Worm (Caenorhabditis elegans) whole organism, late embryonic: ENCODE measurements around the gene F55B11.2.

Experiments
- C38D4.7 ChIP-seq: fragments of 200-800 bp; sonication (Bioruptor generic); optimal IDR thresholded peaks from 2 replicates; lab custom pipeline; 2018; ENCODE audit warnings: mild to moderate bottlenecking, missing genetic modification characterization, moderate library complexity, missing compliant biosample characterization
- T23F11.4 ChIP-seq: fragments of 200-800 bp; sonication (Bioruptor generic); optimal IDR thresholded peaks from 2 replicates; lab custom pipeline; 2018; ENCODE audit warnings: mild to moderate bottlenecking, missing genetic modification characterization, missing compliant biosample characterization
- ahr-1 ChIP-seq: sonication (generic microtip); optimal IDR thresholded peaks from 2 replicates; lab custom pipeline; 2016; ENCODE audit warnings: missing genetic modification characterization, missing compliant biosample characterization
- ceh-14 ChIP-seq: sonication (generic microtip); optimal IDR thresholded peaks from 2 replicates; lab custom pipeline; 2016; ENCODE audit warnings: missing genotype, missing genetic modification characterization, missing compliant biosample characterization
- ceh-18 ChIP-seq: sonication (generic microtip); optimal IDR thresholded peaks from 2 replicates; lab custom pipeline; 2016; ENCODE audit warnings: missing genetic modification characterization, missing compliant biosample characterization
- ceh-19 ChIP-seq: fragments of 200-800 bp; sonication (Bioruptor generic); optimal IDR thresholded peaks from 2 replicates; lab custom pipeline; 2018; ENCODE audit warnings: mild to moderate bottlenecking, missing genetic modification characterization, missing compliant biosample characterization
- ceh-22 ChIP-seq: sonication (generic microtip); optimal IDR thresholded peaks from 2 replicates; lab custom pipeline; 2017; ENCODE audit warnings: missing biosample characterization, missing genetic modification characterization
- ceh-31 ChIP-seq: sonication (generic microtip); optimal IDR thresholded peaks from 2 replicates; lab custom pipeline; 2016; ENCODE audit warnings: missing genetic modification characterization, missing compliant biosample characterization
- ceh-48 ChIP-seq: sonication (generic microtip); optimal IDR thresholded peaks from 2 replicates; lab custom pipeline; 2016; ENCODE audit warnings: missing genetic modification characterization, inconsistent platforms, missing compliant biosample characterization
- ceh-6 ChIP-seq: fragments of 200-800 bp; sonication (Bioruptor generic); optimal IDR thresholded peaks from 2 replicates; lab custom pipeline; 2018; ENCODE audit warnings: mild to moderate bottlenecking, missing genetic modification characterization, missing compliant biosample characterization
- che-1 ChIP-seq: sonication (generic microtip); optimal IDR thresholded peaks from 2 replicates; lab custom pipeline; 2016; ENCODE audit warnings: mild to moderate bottlenecking, missing genetic modification characterization, missing compliant biosample characterization
- dmd-4 ChIP-seq: sonication (generic microtip); optimal IDR thresholded peaks from 2 replicates; lab custom pipeline; 2016; ENCODE audit warnings: borderline replicate concordance, missing genetic modification characterization, missing compliant biosample characterization
- dve-1 ChIP-seq: sonication (generic microtip); optimal IDR thresholded peaks from 2 replicates; lab custom pipeline; 2017; ENCODE audit warnings: antibody characterized with exemption, mild to moderate bottlenecking, missing genetic modification characterization, missing compliant biosample characterization
- elt-2 ChIP-seq: sonication (generic microtip); optimal IDR thresholded peaks from 2 replicates; lab custom pipeline; 2016; ENCODE audit warnings: missing genetic modification reagents, missing genetic modification characterization, missing compliant biosample characterization
- elt-4 ChIP-seq: sonication (generic microtip); optimal IDR thresholded peaks from 2 replicates; lab custom pipeline; 2016; ENCODE audit warnings: missing genetic modification characterization, missing compliant biosample characterization
- fkh-6 ChIP-seq: sonication (generic microtip); optimal IDR thresholded peaks from 2 replicates; lab custom pipeline; 2016; ENCODE audit warnings: missing genetic modification characterization, missing compliant biosample characterization
- hlh-13 ChIP-seq: fragments of 200-800 bp; sonication (Bioruptor generic); optimal IDR thresholded peaks from 2 replicates; lab custom pipeline; 2018; ENCODE audit warnings: mild to moderate bottlenecking, missing genetic modification characterization, missing compliant biosample characterization
- hlh-15 ChIP-seq: sonication (generic microtip); optimal IDR thresholded peaks from 2 replicates; lab custom pipeline; 2016; ENCODE audit warnings: missing genetic modification characterization, missing compliant biosample characterization
- hlh-6 ChIP-seq: sonication (generic microtip); optimal IDR thresholded peaks from 2 replicates; lab custom pipeline; 2016; ENCODE audit warnings: missing genotype, missing genetic modification characterization, missing compliant biosample characterization
- hlh-8 ChIP-seq: sonication (generic microtip); optimal IDR thresholded peaks from 2 replicates; lab custom pipeline; 2016; ENCODE audit warnings: missing genotype, missing genetic modification characterization, missing compliant biosample characterization
- lim-6 ChIP-seq: sonication (generic microtip); optimal IDR thresholded peaks from 2 replicates; lab custom pipeline; 2016; ENCODE audit warnings: missing genetic modification characterization, missing compliant biosample characterization
- lin-11 ChIP-seq: fragments of 200-800 bp; sonication (Bioruptor generic); optimal IDR thresholded peaks from 2 replicates; lab custom pipeline; 2018; ENCODE audit warnings: mild to moderate bottlenecking, missing genetic modification characterization, missing compliant biosample characterization
- nfya-1 ChIP-seq: sonication (generic microtip); optimal IDR thresholded peaks from 2 replicates; lab custom pipeline; 2017; ENCODE audit warnings: missing genetic modification characterization, mild to moderate bottlenecking, missing compliant biosample characterization, antibody characterized with exemption, moderate library complexity
- nhr-11 ChIP-seq: fragments of 150-350 bp; optimal IDR thresholded peaks from 2 replicates; lab custom pipeline; 2014; ENCODE audit warnings: missing biosample characterization, missing genetic modification characterization
- pag-3 ChIP-seq: sonication (generic microtip); optimal IDR thresholded peaks from 2 replicates; lab custom pipeline; 2016; ENCODE audit warnings: missing compliant biosample characterization, missing genetic modification characterization, borderline replicate concordance
- pax-1 ChIP-seq: fragments of 150-350 bp; optimal IDR thresholded peaks from 2 replicates; lab custom pipeline; 2014; ENCODE audit warnings: missing biosample characterization, missing genetic modification characterization
- pha-2 ChIP-seq: sonication (generic microtip); optimal IDR thresholded peaks from 2 replicates; lab custom pipeline; 2017; ENCODE audit warnings: mild to moderate bottlenecking, missing genetic modification characterization, missing compliant biosample characterization
- pha-4 ChIP-seq: fragments of 150-350 bp; optimal IDR thresholded peaks from 2 replicates; lab custom pipeline; 2018; ENCODE audit warnings: missing biosample characterization, missing genetic modification reagents, missing genetic modification characterization
- pqm-1 ChIP-seq: sonication (generic microtip); optimal IDR thresholded peaks from 2 replicates; lab custom pipeline; 2016; ENCODE audit warnings: missing genetic modification characterization, missing compliant biosample characterization
- pros-1 ChIP-seq: fragments of 150-350 bp; optimal IDR thresholded peaks from 2 replicates; lab custom pipeline; 2014; ENCODE audit warnings: missing biosample characterization, missing genetic modification reagents, missing genetic modification characterization
- sdc-2 ChIP-seq: sonication (generic microtip); optimal IDR thresholded peaks from 2 replicates; lab custom pipeline; 2016; ENCODE audit warnings: missing genotype, missing genetic modification characterization, missing compliant biosample characterization
- sox-2 ChIP-seq: fragments of 200-800 bp; sonication (Bioruptor generic); IDR thresholded peaks from 2 replicates; pipeline ENCODE4 v1.3.6; 2022; ENCODE audit warnings: missing genetic modification reagents, missing genetic modification characterization, missing compliant biosample characterization
- sox-4 ChIP-seq: sonication (generic microtip); optimal IDR thresholded peaks from 2 replicates; lab custom pipeline; 2017; ENCODE audit warnings: mild to moderate bottlenecking, missing genetic modification characterization, inconsistent platforms, missing compliant biosample characterization
- tbx-2 ChIP-seq: sonication (generic microtip); optimal IDR thresholded peaks from 2 replicates; lab custom pipeline; 2016; ENCODE audit warnings: missing genetic modification characterization, missing compliant biosample characterization
- tbx-7 ChIP-seq: sonication (generic microtip); optimal IDR thresholded peaks from 2 replicates; lab custom pipeline; 2016; ENCODE audit warnings: missing genotype, missing genetic modification characterization, missing compliant biosample characterization
- unc-3 ChIP-seq, 2 experiments: fragments of 200-800 bp in 1 of 2; sonication (Bioruptor generic) in 1 of 2; sonication (generic microtip) in 1 of 2; conservative IDR thresholded peaks in 1 of 2; optimal IDR thresholded peaks in 1 of 2; 2 replicates each; pipeline versions ENCODE4 v1.3.6 to Lab custom; 2016 to 2022; ENCODE audit warnings: missing compliant biosample characterization in 2 of 2, missing genetic modification characterization in 2 of 2, missing genetic modification reagents in 1 of 2
- unc-42 ChIP-seq: sonication (generic microtip); optimal IDR thresholded peaks from 2 replicates; lab custom pipeline; 2016; ENCODE audit warnings: missing genotype, missing genetic modification characterization, missing compliant biosample characterization
- unc-86 ChIP-seq: sonication (generic microtip); optimal IDR thresholded peaks from 2 replicates; lab custom pipeline; 2016; ENCODE audit warnings: missing genetic modification characterization, missing compliant biosample characterization

The F55B11.2 gene

DNA sequence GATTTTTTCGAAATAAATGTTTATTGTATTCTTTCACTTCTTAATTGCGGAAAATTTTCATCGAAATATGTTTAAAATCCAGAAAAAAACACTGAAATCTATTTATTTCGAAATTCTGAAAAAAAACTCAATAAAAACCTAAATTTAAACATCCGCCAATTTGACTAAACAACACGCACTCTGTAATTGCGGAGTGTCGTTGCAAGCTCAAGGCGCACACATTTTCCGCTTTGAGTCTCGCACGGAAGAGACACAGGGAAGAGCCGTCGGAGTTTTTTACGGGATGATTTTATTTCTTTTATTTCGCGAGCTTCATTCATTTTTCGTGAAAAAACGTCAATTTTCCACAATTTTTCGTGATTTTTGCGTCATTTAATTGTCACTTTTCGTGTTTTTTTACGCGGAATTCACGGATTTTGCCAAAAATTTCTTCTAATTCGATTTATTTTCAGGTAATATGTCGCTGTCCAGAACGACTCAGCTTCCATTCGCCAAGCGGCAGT is 41.0 kb upstream of the F55B11.2 start, which contains the start of gene dld-1 (continued):
- TF ChIP-seq unc-42 (tag; lab: Kevin White, UChicago) (peak; percentile 96), ceh-18 (tag; lab: Kevin White, UChicago) (peak; percentile 79), sox-2 (GFP tag; lab: Robert Waterston, UW) (no peak; the same call in 1 of the 2 replicates), pros-1 (tag; lab: Kevin White, UChicago) (peak; percentile 21), pha-4 (tag; lab: Kevin White, UChicago) (no peak), dmd-4 (tag; lab: Kevin White, UChicago) (no peak), fkh-6 (no peak), pax-1 (tag; lab: Kevin White, UChicago) (peak; percentile 94), C38D4.7 (GFP tag; lab: Kevin White, UChicago) (no peak), lin-11 (tag; lab: Kevin White, UChicago) (peak; percentile 27), lim-6 (tag; lab: Kevin White, UChicago) (no peak), ceh-14 (no peak), sox-4 (no peak), nfya-1 (peak; percentile 97), unc-86 (tag; lab: Kevin White, UChicago) (no peak), pag-3 (no peak)

DNA sequence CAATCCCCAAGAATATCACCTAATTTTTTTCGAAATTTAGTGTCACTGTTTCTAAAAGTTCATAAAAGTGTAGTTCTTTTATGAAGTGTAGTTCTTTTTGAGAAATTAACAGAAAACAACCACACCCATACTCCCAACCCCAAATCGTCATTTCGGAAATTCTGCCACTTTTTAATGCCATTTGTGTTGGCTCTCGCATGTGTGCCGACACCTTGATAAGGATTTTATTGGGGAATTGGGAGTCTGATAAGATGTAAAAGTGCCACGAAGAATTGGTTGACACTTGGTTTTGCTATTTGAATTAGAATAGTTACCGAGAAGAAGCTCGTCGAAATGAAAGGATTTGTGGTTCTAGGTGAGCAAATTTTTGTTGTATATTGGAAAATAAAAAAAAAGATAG is 33.6 kb upstream of the F55B11.2 start, which contains the start of gene nspg-9:
Gene nspg-9 (plus strand): TSS at position 234 of the 400 bp plus-strand sequence.
- no peak for TF ChIP-seq ceh-19
- TF ChIP-seq elt-2: peak; percentile 50

DNA sequence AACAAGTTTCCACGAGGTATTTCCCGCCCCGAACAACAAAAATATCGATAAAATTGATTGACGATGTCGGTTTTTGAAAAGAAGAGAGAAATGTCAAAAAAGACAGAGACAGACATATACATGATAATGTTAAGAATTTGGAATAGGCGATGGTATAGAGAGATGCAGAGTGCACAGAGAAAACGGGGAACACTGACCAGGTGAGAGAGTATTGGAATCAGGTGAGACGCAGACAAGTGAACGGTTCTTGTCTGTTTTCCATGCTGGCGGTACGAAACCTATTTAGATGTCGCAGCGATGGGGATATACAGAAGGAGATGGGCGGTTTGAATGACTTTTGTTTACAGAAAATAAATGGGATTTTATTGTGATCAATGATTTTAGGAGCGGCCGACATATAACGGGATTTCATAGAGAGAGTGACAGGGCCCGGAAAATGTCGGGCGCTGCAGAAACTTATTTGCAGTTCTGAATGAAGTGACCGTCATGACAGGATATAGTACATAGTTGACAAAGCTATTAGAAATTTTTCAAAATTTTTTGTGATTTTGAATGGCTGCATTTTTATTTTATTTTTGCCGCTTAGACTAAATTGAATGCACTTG is 22.2 kb upstream of the F55B11.2 start:
- TF ChIP-seq che-1 (tag; lab: Kevin White, UChicago) (no peak), ceh-22 (no peak), ceh-31 (tag; lab: Kevin White, UChicago) (no peak), nhr-11 (tag; lab: Kevin White, UChicago) (no peak), elt-4 (tag; lab: Kevin White, UChicago) (no peak), ceh-6 (GFP tag; lab: Kevin White, UChicago) (no peak), unc-3 (GFP tag; conservative IDR thresholded peaks at IDR 0.05; lab: Robert Waterston, UW) (no peak), unc-3 (tag; optimal IDR thresholded peaks at IDR 0.05; lab: Kevin White, UChicago) (no peak), tbx-2 (tag; lab: Kevin White, UChicago) (no peak), T23F11.4 (GFP tag; lab: Kevin White, UChicago) (no peak), lim-6 (tag; lab: Kevin White, UChicago) (no peak)

DNA sequence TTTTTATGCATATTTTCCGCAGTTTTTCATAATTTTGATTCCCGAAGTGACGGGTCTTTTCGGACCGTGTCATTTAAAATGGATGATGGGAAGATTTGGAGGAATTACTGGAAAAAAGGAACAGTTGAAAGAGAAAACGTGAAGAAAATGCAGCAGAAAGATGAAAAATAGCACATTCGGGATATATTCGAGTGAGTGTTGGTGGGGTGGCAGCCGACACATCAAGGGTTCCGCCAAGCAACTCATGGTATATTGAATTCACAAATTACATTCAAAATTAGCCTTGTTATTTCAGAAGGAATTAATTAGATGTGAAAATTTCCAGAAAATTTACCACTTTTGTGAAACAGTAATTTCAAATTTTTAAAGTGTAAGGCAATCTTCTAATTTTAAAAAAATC is 21.0 kb upstream of the F55B11.2 start, which contains the start of gene tra-3:
Gene tra-3 (minus strand): TSS at position 107 of the 400 bp plus-strand sequence.
- TF ChIP-seq pqm-1 (tag; lab: Kevin White, UChicago) (no peak), ahr-1 (tag; lab: Kevin White, UChicago) (no peak), hlh-13 (GFP tag; lab: Kevin White, UChicago) (no peak), sdc-2 (tag; lab: Kevin White, UChicago) (no peak), hlh-15 (tag; lab: Kevin White, UChicago) (no peak), dve-1 (tag; lab: Kevin White, UChicago) (no peak), elt-4 (tag; lab: Kevin White, UChicago) (no peak), ceh-19 (no peak), ceh-31 (tag; lab: Kevin White, UChicago) (no peak), pha-2 (no peak), ceh-48 (tag; lab: Kevin White, UChicago) (no peak), tbx-7 (tag; lab: Kevin White, UChicago) (no peak), hlh-8 (tag; lab: Kevin White, UChicago) (no peak), hlh-6 (tag; lab: Kevin White, UChicago) (no peak)
